Worm (Caenorhabditis elegans): ENCODE data around the gene srh-190.
A peak's percentile ranks its signal among the peaks of the same experiment; 100 is the strongest.

srh-190 gene

DNA sequence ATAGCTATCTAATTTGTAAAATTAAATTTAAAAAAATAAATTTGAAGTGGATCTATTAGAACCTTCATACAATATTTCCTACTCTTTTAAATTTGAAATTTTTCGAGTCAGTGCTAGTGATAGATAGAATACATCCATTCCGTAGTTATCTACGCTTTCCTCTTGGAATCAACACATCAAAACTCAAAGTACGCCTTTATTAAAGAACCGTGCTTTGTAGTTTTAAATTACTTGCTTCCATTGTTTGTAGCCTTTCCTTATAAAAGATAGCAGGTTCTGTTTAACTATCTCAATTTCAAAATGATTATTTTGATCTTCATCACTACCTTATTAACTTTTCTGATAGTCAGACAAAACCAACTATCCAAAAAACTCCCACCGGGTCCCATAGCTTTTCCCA, 42.1 kb downstream of the srh-190 start, which contains the start of gene cyp-35B3:
Gene cyp-35B3 (plus strand): TSS at position 301 of the 400 bp plus-strand sequence.
- TF ChIP-seq unc-39 (tag; optimal IDR thresholded peaks at IDR 0.05), result no peak
- TF ChIP-seq dmd-6 (GFP tag; IDR thresholded peaks at IDR 0.05), result no peak
- no peak for TF ChIP-seq nhr-48 (tag; optimal IDR thresholded peaks at IDR 0.05)
- TF ChIP-seq Y5F2A.4 (GFP tag; optimal IDR thresholded peaks at IDR 0.05), result no peak
- no peak for TF ChIP-seq zfp-3 (GFP tag; conservative IDR thresholded peaks at IDR 0.05)
- TF ChIP-seq ceh-28 (tag; optimal IDR thresholded peaks at IDR 0.05), result no peak
- TF ChIP-seq mdl-1 (tag; optimal IDR thresholded peaks at IDR 0.05), result no peak
- TF ChIP-seq nhr-28 (tag; optimal IDR thresholded peaks at IDR 0.05), result no peak
- no peak for TF ChIP-seq nhr-111 (GFP tag; optimal IDR thresholded peaks at IDR 0.05)
- TF ChIP-seq ZK546.5 (tag; optimal IDR thresholded peaks at IDR 0.05), result no peak
- no peak for TF ChIP-seq mes-2 (tag; optimal IDR thresholded peaks at IDR 0.05; ENCODE audit: poor library complexity, severe bottlenecking)
- TF ChIP-seq F37D6.2 (tag; optimal IDR thresholded peaks at IDR 0.05), result no peak
- no peak for TF ChIP-seq nhr-11 (tag; optimal IDR thresholded peaks at IDR 0.05)

DNA sequence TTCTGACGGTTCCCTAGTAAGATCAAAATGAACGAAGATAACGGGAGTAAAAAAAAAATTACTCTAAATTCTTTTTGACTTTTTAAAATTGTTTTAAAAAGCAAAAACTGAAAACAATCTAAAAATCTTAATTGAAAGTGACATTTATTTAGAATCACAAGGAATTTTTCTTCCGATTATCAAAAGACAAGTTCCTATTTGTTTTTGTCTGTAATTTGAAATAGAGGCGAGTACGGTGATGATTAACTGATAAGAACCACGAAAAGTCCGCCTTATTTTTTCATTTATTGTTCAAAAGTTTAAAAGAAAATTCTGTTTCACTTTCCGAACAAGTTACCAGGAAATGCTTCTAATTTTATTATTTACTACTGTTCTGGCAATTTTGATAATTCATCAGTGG, 46.8 kb downstream of the srh-190 start, which contains the start of gene dach-1:
Gene dach-1 (plus strand): TSS at position 301 of the 400 bp plus-strand sequence.
- TF ChIP-seq aha-1 (tag) (peak; percentile 65), arid-1 (GFP tag; conservative IDR thresholded peaks at IDR 0.05) (no peak), nhr-6 (tag; optimal IDR thresholded peaks at IDR 0.05) (no peak), daf-16 (GFP tag; optimal IDR thresholded peaks at IDR 0.05) (no peak), daf-16 (tag; optimal IDR thresholded peaks at IDR 0.05) (peak; percentile 66)

- TF ChIP-seq lin-29 (GFP tag; IDR thresholded peaks at IDR 0.05) (no peak), nhr-42 (GFP tag; IDR thresholded peaks at IDR 0.05) (no peak), cey-2 (tag; optimal IDR thresholded peaks at IDR 0.05; ENCODE audit: borderline replicate concordance, insufficient read depth) (no peak), saeg-2 (GFP tag; IDR thresholded peaks at IDR 0.05) (no peak), ceh-82 (tag; optimal IDR thresholded peaks at IDR 0.05) (no peak), nhr-237 (tag; optimal IDR thresholded peaks at IDR 0.05) (no peak), ceh-20 (GFP tag; IDR thresholded peaks at IDR 0.05) (no peak), ZK337.2 (GFP tag; IDR thresholded peaks at IDR 0.05) (no peak), lim-7 (GFP tag; IDR thresholded peaks at IDR 0.05) (no peak)
Observed at ce11 chrV:3953739-3954138, 50.8 kb downstream of the srh-190 start, which contains the start of gene str-247. Gene str-247, plus strand, starts transcription at chrV:3954039.

All from whole organism, L4 larva.